Fruit fly (Drosophila melanogaster) whole organism, embryonic: ENCODE results near the gene bun.

Experiments used
- Ada2b ChIP-seq: fragments of 200-800 bp; sonication (Bioruptor generic); IDR thresholded peaks from 2 replicates; pipeline ENCODE4 v1.3.6; 2022; ENCODE audit warnings: missing biosample characterization, missing genetic modification characterization
- Atf3 ChIP-seq: fragments of 200-800 bp; sonication (Bioruptor generic); optimal IDR thresholded peaks from 3 replicates; lab custom pipeline; 2016; ENCODE audit warnings: missing biosample characterization, missing genetic modification characterization
- B-H1 ChIP-seq: fragments of 200-800 bp; sonication (Bioruptor generic); IDR thresholded peaks from 3 replicates; pipeline ENCODE4 v1.3.6; 2022; ENCODE audit warnings: missing biosample characterization, missing genetic modification characterization
- BEAF-32 ChIP-seq: fragments of 200-800 bp; sonication (Bioruptor generic); optimal IDR thresholded peaks from 3 replicates; lab custom pipeline; 2017; ENCODE audit warnings: missing biosample characterization, missing genetic modification characterization, mild to moderate bottlenecking, moderate library complexity, missing genetic modification reagents
- BtbVII ChIP-seq: fragments of 200-800 bp; sonication (Bioruptor generic); optimal IDR thresholded peaks from 3 replicates; lab custom pipeline; 2017; ENCODE audit warnings: missing biosample characterization, mild to moderate bottlenecking, missing genetic modification characterization
- Bteb2 ChIP-seq: fragments of 200-800 bp; sonication (Bioruptor generic); optimal IDR thresholded peaks from 2 replicates; lab custom pipeline; 2016; ENCODE audit warnings: missing biosample characterization, missing genetic modification characterization
- CG10543 ChIP-seq: fragments of 200-800 bp; sonication (Bioruptor generic); optimal IDR thresholded peaks from 3 replicates; lab custom pipeline; 2017; ENCODE audit warnings: missing biosample characterization, mild to moderate bottlenecking, missing genetic modification characterization, moderate library complexity
- CG11085 ChIP-seq: fragments of 200-800 bp; sonication (Bioruptor generic); IDR thresholded peaks from 2 replicates; pipeline ENCODE4 v1.3.6; 2022; ENCODE audit warnings: missing biosample characterization, missing genetic modification characterization
- CG11093 ChIP-seq: fragments of 200-800 bp; sonication (Bioruptor generic); IDR thresholded peaks from 3 replicates; pipeline ENCODE4 v1.3.6; 2022; ENCODE audit warnings: missing biosample characterization, missing genetic modification characterization
- CG12391 ChIP-seq: fragments of 200-800 bp; sonication (Bioruptor generic); optimal IDR thresholded peaks from 3 replicates; lab custom pipeline; 2018; ENCODE audit warnings: missing biosample characterization, mild to moderate bottlenecking, missing genetic modification characterization, moderate library complexity
- CG13123 ChIP-seq: fragments of 200-800 bp; sonication (Bioruptor generic); optimal IDR thresholded peaks from 2 replicates; lab custom pipeline; 2016; ENCODE audit warnings: missing biosample characterization, missing genetic modification characterization
- CG13424 ChIP-seq: fragments of 200-800 bp; sonication (Bioruptor generic); optimal IDR thresholded peaks from 2 replicates; lab custom pipeline; 2019; ENCODE audit warnings: missing biosample characterization, mild to moderate bottlenecking, missing genetic modification characterization, moderate library complexity
- CG16863 ChIP-seq: fragments of 200-800 bp; sonication (Bioruptor generic); optimal IDR thresholded peaks from 3 replicates; lab custom pipeline; 2016; ENCODE audit warnings: missing biosample characterization, missing genetic modification characterization
- CG17359 ChIP-seq: fragments of 200-800 bp; sonication (Bioruptor generic); optimal IDR thresholded peaks from 3 replicates; lab custom pipeline; 2018; ENCODE audit warnings: missing biosample characterization, mild to moderate bottlenecking, missing genetic modification characterization, moderate library complexity
- CG32767 ChIP-seq: fragments of 200-800 bp; sonication (Bioruptor generic); IDR thresholded peaks from 2 replicates; pipeline ENCODE4 v1.3.6; 2022; ENCODE audit warnings: missing biosample characterization, missing genetic modification characterization
- CG3847 ChIP-seq: fragments of 200-800 bp; sonication (Bioruptor generic); IDR thresholded peaks from 2 replicates; pipeline ENCODE4 v1.3.6; 2022; ENCODE audit warnings: missing biosample characterization, missing genetic modification characterization
- CG5245 ChIP-seq: fragments of 200-800 bp; sonication (Bioruptor generic); optimal IDR thresholded peaks from 3 replicates; lab custom pipeline; 2016; ENCODE audit warnings: missing biosample characterization, missing genetic modification characterization
- CG5953 ChIP-seq: fragments of 200-800 bp; sonication (Bioruptor generic); IDR thresholded peaks from 2 replicates; pipeline ENCODE4 v1.3.6; 2022; ENCODE audit warnings: missing biosample characterization, missing genetic modification characterization
- CG6254 ChIP-seq: fragments of 200-800 bp; sonication (Bioruptor generic); optimal IDR thresholded peaks from 3 replicates; lab custom pipeline; 2017; ENCODE audit warnings: mild to moderate bottlenecking, missing biosample characterization, missing genetic modification reagents, missing genetic modification characterization
- CG6654 ChIP-seq: fragments of 200-800 bp; sonication (Bioruptor generic); optimal IDR thresholded peaks from 2 replicates; lab custom pipeline; 2017; ENCODE audit warnings: missing biosample characterization, mild to moderate bottlenecking, missing genetic modification characterization
- CG6791 ChIP-seq: fragments of 200-800 bp; sonication (Bioruptor generic); IDR thresholded peaks from 3 replicates; pipeline ENCODE4 v1.3.6; 2022; ENCODE audit warnings: missing biosample characterization, missing genetic modification characterization; ENCODE audit not compliant: partially characterized antibody
- CG7271 ChIP-seq: fragments of 200-800 bp; sonication (Bioruptor generic); optimal IDR thresholded peaks from 2 replicates; lab custom pipeline; 2018; ENCODE audit warnings: missing biosample characterization, mild to moderate bottlenecking, missing genetic modification characterization, moderate library complexity
- CG7839 ChIP-seq: fragments of 200-800 bp; sonication (Bioruptor generic); optimal IDR thresholded peaks from 3 replicates; lab custom pipeline; 2018; ENCODE audit warnings: missing biosample characterization, mild to moderate bottlenecking, missing genetic modification characterization, moderate library complexity
- CG8281 ChIP-seq: fragments of 200-800 bp; sonication (Bioruptor generic); optimal IDR thresholded peaks from 2 replicates; lab custom pipeline; 2018; ENCODE audit warnings: missing biosample characterization, mild to moderate bottlenecking, missing genetic modification characterization, moderate library complexity
- CG8290 ChIP-seq, 3 experiments: fragments of 200-800 bp; sonication (Bioruptor generic); optimal IDR thresholded peaks; 2 replicates each; lab custom pipeline; 2016 to 2019; ENCODE audit warnings: missing biosample characterization in 3 of 3, missing genetic modification characterization in 3 of 3, mild to moderate bottlenecking in 2 of 3, moderate library complexity in 1 of 3
- CG8388 ChIP-seq: fragments of 200-800 bp; sonication (Bioruptor generic); optimal IDR thresholded peaks from 2 replicates; lab custom pipeline; 2019; ENCODE audit warnings: missing biosample characterization, mild to moderate bottlenecking, missing genetic modification characterization, moderate library complexity
- CG9609 ChIP-seq: fragments of 200-800 bp; sonication (Bioruptor generic); optimal IDR thresholded peaks from 3 replicates; lab custom pipeline; 2016; ENCODE audit warnings: missing biosample characterization, missing genetic modification characterization
- CG9797 ChIP-seq: fragments of 200-800 bp; sonication (Bioruptor generic); optimal IDR thresholded peaks from 3 replicates; lab custom pipeline; 2018; ENCODE audit warnings: missing biosample characterization, mild to moderate bottlenecking, missing genetic modification characterization
- CG9817 ChIP-seq: fragments of 200-800 bp; sonication (Bioruptor generic); optimal IDR thresholded peaks from 2 replicates; lab custom pipeline; 2018; ENCODE audit warnings: missing biosample characterization, mild to moderate bottlenecking, missing genetic modification characterization, moderate library complexity
- CG9932 ChIP-seq: fragments of 200-800 bp; sonication (Bioruptor generic); IDR thresholded peaks from 2 replicates; pipeline ENCODE4 v1.3.6; 2022; ENCODE audit warnings: missing biosample characterization, missing genetic modification characterization
- Doc2 ChIP-seq: fragments of 200-800 bp; sonication (Bioruptor generic); IDR thresholded peaks from 2 replicates; pipeline ENCODE4 v1.3.6; 2022; ENCODE audit warnings: missing biosample characterization, missing genetic modification characterization
- Elba2 ChIP-seq: fragments of 200-800 bp; sonication (Bioruptor generic); optimal IDR thresholded peaks from 3 replicates; lab custom pipeline; 2016; ENCODE audit warnings: missing biosample characterization, missing genetic modification characterization
- Gsc ChIP-seq: fragments of 200-800 bp; sonication (Bioruptor generic); IDR thresholded peaks from 2 replicates; pipeline ENCODE4 v1.3.6; 2022; ENCODE audit warnings: missing biosample characterization, missing genetic modification characterization
- Hand ChIP-seq: fragments of 200-800 bp; sonication (Bioruptor generic); optimal IDR thresholded peaks from 2 replicates; lab custom pipeline; 2017; ENCODE audit warnings: mild to moderate bottlenecking, missing biosample characterization, missing genetic modification reagents, missing genetic modification characterization
- Kr ChIP-seq: fragments of 200-800 bp; sonication (Bioruptor generic); optimal IDR thresholded peaks from 2 replicates; lab custom pipeline; 2017; ENCODE audit warnings: missing biosample characterization, mild to moderate bottlenecking, missing genetic modification characterization
- Pdp1 ChIP-seq, 2 experiments: fragments of 200-800 bp; sonication (Bioruptor generic); optimal IDR thresholded peaks; 3 replicates each; lab custom pipeline; 2016; ENCODE audit warnings: missing biosample characterization in 2 of 2, missing genetic modification characterization in 2 of 2, mild to moderate bottlenecking in 1 of 2, moderate library complexity in 1 of 2
- bbx ChIP-seq: fragments of 200-800 bp; sonication (Bioruptor generic); IDR thresholded peaks from 2 replicates; pipeline ENCODE4 v1.3.6; 2022; ENCODE audit warnings: missing biosample characterization, missing genetic modification characterization; ENCODE audit not compliant: partially characterized antibody
- cato ChIP-seq: fragments of 200-800 bp; sonication (Bioruptor generic); optimal IDR thresholded peaks from 2 replicates; lab custom pipeline; 2016; ENCODE audit warnings: missing biosample characterization, missing genetic modification characterization, borderline replicate concordance
- ken ChIP-seq: fragments of 200-800 bp; sonication (Bioruptor generic); IDR thresholded peaks from 3 replicates; pipeline ENCODE4 v1.3.6; 2022; ENCODE audit warnings: missing biosample characterization, missing genetic modification characterization
- klu ChIP-seq: fragments of 200-800 bp; sonication (Bioruptor generic); IDR thresholded peaks from 2 replicates; pipeline ENCODE4 v1.3.6; 2022; ENCODE audit warnings: missing biosample characterization, missing genetic modification characterization
- pb ChIP-seq: fragments of 200-800 bp; sonication (Bioruptor generic); optimal IDR thresholded peaks from 3 replicates; lab custom pipeline; 2016; ENCODE audit warnings: missing biosample characterization, missing genetic modification characterization
- peb ChIP-seq: fragments of 200-800 bp; sonication (Bioruptor generic); IDR thresholded peaks from 2 replicates; pipeline ENCODE4 v1.3.6; 2022; ENCODE audit warnings: missing biosample characterization, missing genetic modification characterization
- pum ChIP-seq: fragments of 200-800 bp; sonication (Bioruptor generic); optimal IDR thresholded peaks from 2 replicates; lab custom pipeline; 2016; ENCODE audit warnings: missing biosample characterization, missing genetic modification characterization
- sens ChIP-seq: fragments of 200-800 bp; sonication (Bioruptor generic); peaks from one replicate; lab custom pipeline; 2016; ENCODE audit warnings: missing biosample characterization, missing genetic modification characterization
- sqz ChIP-seq: fragments of 200-800 bp; sonication (Bioruptor generic); optimal IDR thresholded peaks from 3 replicates; lab custom pipeline; 2018; ENCODE audit warnings: missing biosample characterization, mild to moderate bottlenecking, missing genetic modification characterization
- tio ChIP-seq: fragments of 200-800 bp; sonication (Bioruptor generic); optimal IDR thresholded peaks from 2 replicates; lab custom pipeline; 2017; ENCODE audit warnings: missing biosample characterization, missing genetic modification characterization, inconsistent platforms
- tna ChIP-seq: fragments of 200-800 bp; sonication (Bioruptor generic); IDR thresholded peaks from 2 replicates; pipeline ENCODE4 v1.3.6; 2022; ENCODE audit warnings: missing biosample characterization, missing genetic modification characterization; ENCODE audit not compliant: partially characterized antibody
- ttk ChIP-seq: fragments of 200-800 bp; sonication (Bioruptor generic); IDR thresholded peaks from 2 replicates; pipeline ENCODE4 v2.1.2; 2022; ENCODE audit warnings: missing biosample characterization, missing genetic modification characterization
- twi ChIP-seq: fragments of 200-800 bp; optimal IDR thresholded peaks from 2 replicates; lab custom pipeline; 2019; ENCODE audit warnings: missing biosample characterization, mild to moderate bottlenecking, missing genetic modification characterization, moderate library complexity
- z ChIP-seq: fragments of 200-800 bp; sonication (Bioruptor generic); IDR thresholded peaks from 3 replicates; pipeline ENCODE4 v1.3.6; 2022; ENCODE audit warnings: missing biosample characterization, missing genetic modification characterization
- zfh1 ChIP-seq: fragments of 200-800 bp; sonication (Bioruptor generic); IDR thresholded peaks from 3 replicates; pipeline ENCODE4 v1.3.6; 2022; ENCODE audit warnings: missing biosample characterization, missing genetic modification characterization

Gene bun

DNA sequence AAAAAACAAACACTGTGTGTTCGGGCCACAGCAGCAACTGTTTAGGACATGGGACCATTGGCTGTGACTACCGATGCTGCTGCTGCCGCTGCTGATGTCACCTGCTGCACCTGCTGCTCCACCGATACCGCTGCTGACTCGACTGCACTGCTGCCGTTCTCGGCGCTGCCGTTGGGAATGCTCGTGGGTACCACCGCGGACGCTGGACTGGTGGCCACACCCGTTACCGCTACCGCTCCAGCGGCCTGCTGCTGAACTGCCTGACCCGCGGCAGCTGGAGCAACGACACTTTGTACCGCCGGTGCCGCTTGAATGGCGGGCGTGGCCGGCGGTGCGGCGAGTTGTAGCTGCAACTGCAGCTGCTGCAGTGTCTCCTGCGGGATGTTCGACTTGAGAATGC is 88.7 kb downstream of the bun start (continued):
- TF ChIP-seq klu (GFP tag; lab: Robert Waterston, UW) (0 out of 2 replicates have a peak, but pooled peaks have one; percentile 21), CG8290 (GFP tag; optimal IDR thresholded peaks at IDR 0.05; lab: Kevin White, UChicago) (no peak), CG8290 (tag; optimal IDR thresholded peaks at IDR 0.05; lab: Kevin White, UChicago) (no peak), sqz (GFP tag; lab: Kevin White, UChicago) (no peak), CG32767 (GFP tag; lab: Robert Waterston, UW) (no peak), CG16863 (GFP tag; lab: Kevin White, UChicago) (no peak), CG7839 (tag; lab: Kevin White, UChicago) (no peak), CG12391 (tag; lab: Kevin White, UChicago) (no peak), zfh1 (GFP tag; lab: Robert Waterston, UW) (peak; percentile 19; the same call in 1 of the 3 replicates), BtbVII (GFP tag; lab: Kevin White, UChicago) (no peak), tna (GFP tag; lab: Robert Waterston, UW) (no peak), Hand (GFP tag; lab: Kevin White, UChicago) (no peak), Atf3 (no peak), CG6791 (GFP tag; lab: Robert Waterston, UW) (peak; percentile 33; the same call in 1 of the 3 replicates), Ada2b (no peak; the same call in 1 of the 2 replicates), CG10543 (no peak), BEAF-32 (GFP tag; lab: Kevin White, UChicago) (no peak), CG11093 (GFP tag; lab: Robert Waterston, UW) (no peak), CG5245 (GFP tag; lab: Kevin White, UChicago) (no peak), twi (tag; lab: Kevin White, UChicago) (no peak), CG11085 (GFP tag; lab: Robert Waterston, UW) (0 out of 2 replicates have a peak, but pooled peaks have one; percentile 19), CG9609 (GFP tag; lab: Kevin White, UChicago) (no peak), CG6254 (no peak), CG9932 (0 out of 2 replicates have a peak, but pooled peaks have one; percentile 37), bbx (GFP tag; lab: Robert Waterston, UW) (no peak), Doc2 (GFP tag; lab: Robert Waterston, UW) (no peak), CG17359 (no peak), z (GFP tag; lab: Robert Waterston, UW) (no peak), cato (GFP tag; lab: Kevin White, UChicago) (no peak), CG7271 (tag; lab: Kevin White, UChicago) (no peak), Kr (no peak), Gsc (no peak), ttk (GFP tag; lab: Robert Waterston, UW) (no peak), CG8281 (no peak), Bteb2 (GFP tag; lab: Kevin White, UChicago) (no peak), CG3847 (0 out of 2 replicates have a peak, but pooled peaks have one; percentile 10), CG5953 (GFP tag; lab: Robert Waterston, UW) (no peak), pb (GFP tag; lab: Kevin White, UChicago) (no peak), B-H1 (GFP tag; lab: Robert Waterston, UW) (no peak), Elba2 (no peak), sens (peak; percentile 32), CG9817 (no peak), CG13424 (tag; lab: Kevin White, UChicago) (no peak), peb (GFP tag; lab: Robert Waterston, UW) (0 out of 2 replicates have a peak, but pooled peaks have one; percentile 5), CG8388 (no peak), pum (GFP tag; lab: Kevin White, UChicago) (no peak), CG6654 (no peak), CG13123 (GFP tag; lab: Kevin White, UChicago) (no peak), tio (no peak), CG9797 (no peak), Pdp1 (GFP tag; optimal IDR thresholded peaks at IDR 0.05; lab: Kevin White, UChicago) (no peak), ken (GFP tag; lab: Robert Waterston, UW) (no peak)
